Fruit fly (Drosophila melanogaster): ENCODE results near the gene sd.

Gene sd

dm6 chrX:15762723-15763122 is 41.4 kb upstream of the sd start, which contains the start of gene Polr3A (continued):
- TF ChIP-seq pho (GFP tag; optimal IDR thresholded peaks at IDR 0.05) (no peak), gfzf (GFP tag; optimal IDR thresholded peaks at IDR 0.05) (peak; percentile 67), pum (GFP tag; optimal IDR thresholded peaks at IDR 0.05) (no peak), CG16813 (GFP tag; IDR thresholded peaks at IDR 0.05; ENCODE audit: partially characterized antibody) (peak; percentile 63), CG17802 (tag; optimal IDR thresholded peaks at IDR 0.05) (no peak), dmrt11E (tag; optimal IDR thresholded peaks at IDR 0.05) (no peak), CG1024 (GFP tag; IDR thresholded peaks at IDR 0.05) (no peak), CG13624 (GFP tag; optimal IDR thresholded peaks at IDR 0.05) (no peak), zen (tag; optimal IDR thresholded peaks at IDR 0.05) (peak; percentile 49), trh (GFP tag; optimal IDR thresholded peaks at IDR 0.05) (no peak), CG9437 (GFP tag; optimal IDR thresholded peaks at IDR 0.05) (peak; percentile 41), Fer2 (tag; optimal IDR thresholded peaks at IDR 0.05) (no peak), CG12236 (GFP tag; optimal IDR thresholded peaks at IDR 0.05) (no peak), CG3995 (GFP tag; optimal IDR thresholded peaks at IDR 0.05) (peak; percentile 4), Dref (GFP tag; IDR thresholded peaks at IDR 0.05) (peak; percentile 83), Elba2 (GFP tag; optimal IDR thresholded peaks at IDR 0.05) (peak; percentile 96), bsh (GFP tag; optimal IDR thresholded peaks at IDR 0.05) (no peak), pros (GFP tag; optimal IDR thresholded peaks at IDR 0.05) (no peak), CG12071 (GFP tag; optimal IDR thresholded peaks at IDR 0.05) (no peak), CG1832 (GFP tag; optimal IDR thresholded peaks at IDR 0.05) (no peak), da (GFP tag; optimal IDR thresholded peaks at IDR 0.05) (no peak), chif (GFP tag; optimal IDR thresholded peaks at IDR 0.05) (no peak), CG12155 (GFP tag; optimal IDR thresholded peaks at IDR 0.05) (no peak), ranshi (GFP tag; IDR thresholded peaks at IDR 0.05) (no peak), HLHmδ (GFP tag; optimal IDR thresholded peaks at IDR 0.05) (no peak), tup (GFP tag; optimal IDR thresholded peaks at IDR 0.05) (no peak), Stat92E (GFP tag; optimal IDR thresholded peaks at IDR 0.05) (no peak), stwl (tag; optimal IDR thresholded peaks at IDR 0.05) (peak; percentile 48), CG6791 (GFP tag; IDR thresholded peaks at IDR 0.05; ENCODE audit: partially characterized antibody) (peak; percentile 73; the same call in 2 of the 3 replicates), jing (GFP tag; optimal IDR thresholded peaks at IDR 0.05) (no peak), CG10543 (GFP tag; optimal IDR thresholded peaks at IDR 0.05) (no peak), TFAM (GFP tag; optimal IDR thresholded peaks at IDR 0.05) (no peak), Dip2 (GFP tag; IDR thresholded peaks at IDR 0.05) (no peak), CG3163 (GFP tag; optimal IDR thresholded peaks at IDR 0.05) (no peak), CG6175 (GFP tag; IDR thresholded peaks at IDR 0.05) (no peak), CG8924 (tag; optimal IDR thresholded peaks at IDR 0.05) (no peak), peb (GFP tag; IDR thresholded peaks at IDR 0.05) (no peak), CG3847 (GFP tag; IDR thresholded peaks at IDR 0.05) (no peak), insv (GFP tag; optimal IDR thresholded peaks at IDR 0.05) (peak; percentile 89 to 99), nerfin-2 (GFP tag; IDR thresholded peaks at IDR 0.05; ENCODE audit: partially characterized antibody) (no peak), CG14710 (tag; optimal IDR thresholded peaks at IDR 0.05) (peak; percentile 88), CG4820 (GFP tag; optimal IDR thresholded peaks at IDR 0.05) (no peak), prd (optimal IDR thresholded peaks at IDR 0.05) (no peak), prd (GFP tag; IDR thresholded peaks at IDR 0.05) (no peak), pzg (GFP tag; optimal IDR thresholded peaks at IDR 0.05) (peak; percentile 63), CG8478 (optimal IDR thresholded peaks at IDR 0.05) (no peak), Myb (GFP tag; optimal IDR thresholded peaks at IDR 0.05) (peak; percentile 15), CG14860 (GFP tag; IDR thresholded peaks at IDR 0.05; ENCODE audit: partially characterized antibody) (peak; percentile 42; the same call in 1 of the 3 replicates), Gug (GFP tag; IDR thresholded peaks at IDR 0.05) (no peak), CG12659 (GFP tag; optimal IDR thresholded peaks at IDR 0.05) (peak; percentile 51), bbx (GFP tag; IDR thresholded peaks at IDR 0.05; ENCODE audit: partially characterized antibody) (peak; percentile 77)
